Worm (Caenorhabditis elegans) whole organism, mixed stage, embryonic: Measurements from ENCODE around the gene pks-1.

Source experiments
- ces-1 ChIP-seq: fragments of 150-350 bp; optimal IDR thresholded peaks from 2 replicates; lab custom pipeline; 2014; ENCODE audit warnings: missing biosample characterization, missing genetic modification reagents, missing genetic modification characterization
- mls-2 ChIP-seq: sonication (generic microtip); optimal IDR thresholded peaks from 2 replicates; lab custom pipeline; 2016; ENCODE audit warnings: mild to moderate bottlenecking, missing genetic modification characterization, moderate library complexity, missing compliant biosample characterization
- nhr-12 ChIP-seq: fragments of 150-350 bp; optimal IDR thresholded peaks from 2 replicates; lab custom pipeline; 2014; ENCODE audit warnings: missing biosample characterization, missing genetic modification characterization
- nhr-237 ChIP-seq: fragments of 150-350 bp; optimal IDR thresholded peaks from 2 replicates; lab custom pipeline; 2014; ENCODE audit warnings: missing biosample characterization, missing genetic modification characterization
- nhr-28 ChIP-seq: fragments of 150-350 bp; optimal IDR thresholded peaks from 2 replicates; lab custom pipeline; 2014; ENCODE audit warnings: missing biosample characterization, missing genetic modification characterization
- unc-39 ChIP-seq: fragments of 150-350 bp; optimal IDR thresholded peaks from 2 replicates; lab custom pipeline; 2014; ENCODE audit warnings: missing biosample characterization, missing genetic modification characterization

- TF ChIP-seq mls-2 (tag; lab: Kevin White, UChicago) (no peak), nhr-12 (tag; lab: Kevin White, UChicago) (no peak), nhr-28 (tag; lab: Kevin White, UChicago) (no peak), nhr-237 (tag; lab: Kevin White, UChicago) (no peak), unc-39 (tag; lab: Kevin White, UChicago) (no peak), ces-1 (no peak)
Measured at ce11 chrX:5397300-5397699, 16.3 kb upstream of the pks-1 start, which contains the start of gene C03F11.2.
